Fruit fly (Drosophila melanogaster) whole organism, adult: ENCODE data around the gene CASK.

Experiments
- CG11617 ChIP-seq: fragments of 200-800 bp; sonication (Bioruptor generic); optimal IDR thresholded peaks from 2 replicates; lab custom pipeline; 2017; ENCODE audit warnings: mild to moderate bottlenecking, missing biosample characterization, missing genetic modification reagents, missing genetic modification characterization
- CG12768 ChIP-seq: fragments of 200-800 bp; sonication (Bioruptor generic); optimal IDR thresholded peaks from 2 replicates; lab custom pipeline; 2017; ENCODE audit warnings: missing biosample characterization, missing genetic modification characterization, mild to moderate bottlenecking, moderate library complexity, missing genetic modification reagents
- CG14711 ChIP-seq: fragments of 200-800 bp; sonication (Bioruptor generic); optimal IDR thresholded peaks from 2 replicates; lab custom pipeline; 2018; ENCODE audit warnings: missing biosample characterization, mild to moderate bottlenecking, missing genetic modification characterization, moderate library complexity
- CG1620 ChIP-seq: fragments of 200-800 bp; sonication (Bioruptor generic); optimal IDR thresholded peaks from 2 replicates; lab custom pipeline; 2016; ENCODE audit warnings: missing biosample characterization, missing genetic modification characterization
- CG33017 ChIP-seq: fragments of 200-800 bp; sonication (Bioruptor generic); optimal IDR thresholded peaks from 2 replicates; lab custom pipeline; 2018; ENCODE audit warnings: missing biosample characterization, mild to moderate bottlenecking, missing genetic modification characterization, moderate library complexity
- CG5204 ChIP-seq: fragments of 200-800 bp; sonication (Bioruptor generic); optimal IDR thresholded peaks from 2 replicates; lab custom pipeline; 2016; ENCODE audit warnings: missing biosample characterization, missing genetic modification characterization
- CG7045 ChIP-seq: fragments of 200-800 bp; sonication (Bioruptor generic); optimal IDR thresholded peaks from 2 replicates; lab custom pipeline; 2017; ENCODE audit warnings: missing biosample characterization, mild to moderate bottlenecking, missing genetic modification characterization
- CG7101 ChIP-seq: fragments of 200-800 bp; sonication (Bioruptor generic); optimal IDR thresholded peaks from 2 replicates; lab custom pipeline; 2018; ENCODE audit warnings: missing biosample characterization, mild to moderate bottlenecking, missing genetic modification characterization, moderate library complexity
- Clk ChIP-seq: fragments of 200-800 bp; sonication (Bioruptor generic); optimal IDR thresholded peaks from 2 replicates; lab custom pipeline; 2017; ENCODE audit warnings: missing biosample characterization, missing genetic modification characterization
- Crg-1 ChIP-seq: fragments of 200-800 bp; sonication (Bioruptor generic); optimal IDR thresholded peaks from 2 replicates; lab custom pipeline; 2016; ENCODE audit warnings: missing biosample characterization, missing genetic modification characterization
- Hr96 ChIP-seq: fragments of 200-800 bp; sonication (Bioruptor generic); optimal IDR thresholded peaks from 2 replicates; lab custom pipeline; 2016; ENCODE audit warnings: missing biosample characterization, missing genetic modification characterization
- Mnt ChIP-seq: fragments of 200-800 bp; sonication (Bioruptor generic); optimal IDR thresholded peaks from 2 replicates; lab custom pipeline; 2016; ENCODE audit warnings: missing biosample characterization, mild to moderate bottlenecking, missing genetic modification characterization
- bab1 ChIP-seq: fragments of 200-800 bp; sonication (Bioruptor generic); optimal IDR thresholded peaks from 3 replicates; lab custom pipeline; 2019; ENCODE audit warnings: missing biosample characterization, mild to moderate bottlenecking, missing genetic modification characterization, moderate library complexity
- cic ChIP-seq: fragments of 200-800 bp; sonication (Bioruptor generic); optimal IDR thresholded peaks from 2 replicates; lab custom pipeline; 2017; ENCODE audit warnings: missing biosample characterization, mild to moderate bottlenecking, missing genetic modification characterization, moderate library complexity
- cnc ChIP-seq, 2 experiments: fragments of >200 bp; optimal IDR thresholded peaks; 2 replicates each; lab custom pipeline; 2017
- kay ChIP-seq: fragments of 200-800 bp; sonication (Bioruptor generic); peaks from one replicate; lab custom pipeline; 2016; ENCODE audit warnings: missing biosample characterization, missing genetic modification characterization, borderline replicate concordance
- ovo ChIP-seq: fragments of 200-800 bp; sonication (Bioruptor generic); optimal IDR thresholded peaks from 2 replicates; lab custom pipeline; 2016; ENCODE audit warnings: missing biosample characterization, missing genetic modification characterization
- pad ChIP-seq: fragments of 200-800 bp; sonication (Bioruptor generic); optimal IDR thresholded peaks from 3 replicates; lab custom pipeline; 2017; ENCODE audit warnings: missing biosample characterization, missing genetic modification characterization, mild to moderate bottlenecking, moderate library complexity, missing genetic modification reagents
- tj ChIP-seq: fragments of 200-800 bp; sonication (Bioruptor generic); optimal IDR thresholded peaks from 3 replicates; lab custom pipeline; 2017; ENCODE audit warnings: missing biosample characterization, mild to moderate bottlenecking, missing genetic modification characterization, moderate library complexity
- toe ChIP-seq: fragments of 200-800 bp; sonication (Bioruptor generic); optimal IDR thresholded peaks from 2 replicates; lab custom pipeline; 2016; ENCODE audit warnings: missing biosample characterization, missing genetic modification characterization

CASK gene

dm6 chr3R:21823699-21824406 lies 1.4 kb upstream of the CASK start:
- TF ChIP-seq CG7101 (tag; lab: Kevin White, UChicago) (no peak), ovo (no peak), CG11617 (GFP tag; lab: Kevin White, UChicago) (no peak), Hr96 (GFP tag; lab: Kevin White, UChicago) (no peak), kay (GFP tag; lab: Kevin White, UChicago) (no peak), CG14711 (tag; lab: Kevin White, UChicago) (peak; percentile 30), CG5204 (GFP tag; lab: Kevin White, UChicago) (no peak), CG33017 (no peak)

- TF ChIP-seq kay (GFP tag; lab: Kevin White, UChicago), result peak; percentile 85
- TF ChIP-seq cic (GFP tag; lab: Kevin White, UChicago), result peak; percentile 41
- no peak for TF ChIP-seq Hr96 (GFP tag; lab: Kevin White, UChicago)
- peak; percentile 22 for TF ChIP-seq CG12768 (GFP tag; lab: Kevin White, UChicago)
- peak; percentile 6 for TF ChIP-seq CG33017
- TF ChIP-seq CG7045 (GFP tag; lab: Kevin White, UChicago), result peak; percentile 67
- TF ChIP-seq Clk (GFP tag; lab: Kevin White, UChicago), result no peak
Observed at dm6 chr3R:21823076-21823475, 602 bp upstream of the CASK start.

- TF ChIP-seq cnc (optimal IDR thresholded peaks at IDR 0.05; lab: Kevin White, UChicago) (no peak), bab1 (GFP tag; lab: Kevin White, UChicago) (peak; percentile 42), CG5204 (GFP tag; lab: Kevin White, UChicago) (no peak)
Observed at dm6 chr3R:21821684-21822561, 551 bp downstream of the CASK start.

- TF ChIP-seq toe, result peak; percentile 6
- no peak for TF ChIP-seq pad (GFP tag; lab: Kevin White, UChicago)
Observed at dm6 chr3R:21808622-21809347, 13.7 kb downstream of the CASK start.

- TF ChIP-seq Hr96 (GFP tag; lab: Kevin White, UChicago), result no peak
- no peak for TF ChIP-seq cic (GFP tag; lab: Kevin White, UChicago)
- no peak for TF ChIP-seq tj (GFP tag; lab: Kevin White, UChicago)
- no peak for TF ChIP-seq CG1620 (GFP tag; lab: Kevin White, UChicago)
- no peak for TF ChIP-seq CG7045 (GFP tag; lab: Kevin White, UChicago)
- TF ChIP-seq CG7101 (tag; lab: Kevin White, UChicago), result no peak
- no peak for TF ChIP-seq Crg-1 (GFP tag; lab: Kevin White, UChicago)
- no peak for TF ChIP-seq CG33017
Observed at dm6 chr3R:21807264-21807663, 15.2 kb downstream of the CASK start.

dm6 chr3R:21793760-21794159 lies 28.7 kb downstream of the CASK start:
- TF ChIP-seq kay (GFP tag; lab: Kevin White, UChicago) (no peak), pad (GFP tag; lab: Kevin White, UChicago) (no peak)

dm6 chr3R:21790392-21790791 lies 32.1 kb downstream of the CASK start:
- TF ChIP-seq ovo (no peak), CG12768 (GFP tag; lab: Kevin White, UChicago) (no peak), Crg-1 (GFP tag; lab: Kevin White, UChicago) (no peak), CG33017 (no peak), cnc (optimal IDR thresholded peaks at IDR 0.05; lab: Kevin White, UChicago) (no peak), Hr96 (GFP tag; lab: Kevin White, UChicago) (no peak), Mnt (GFP tag; lab: Kevin White, UChicago) (no peak), toe (no peak), pad (GFP tag; lab: Kevin White, UChicago) (no peak), cic (GFP tag; lab: Kevin White, UChicago) (no peak), bab1 (GFP tag; lab: Kevin White, UChicago) (no peak), CG11617 (GFP tag; lab: Kevin White, UChicago) (no peak), CG1620 (GFP tag; lab: Kevin White, UChicago) (no peak), CG14711 (tag; lab: Kevin White, UChicago) (no peak), tj (GFP tag; lab: Kevin White, UChicago) (no peak), CG7101 (tag; lab: Kevin White, UChicago) (no peak), CG7045 (GFP tag; lab: Kevin White, UChicago) (no peak), CG5204 (GFP tag; lab: Kevin White, UChicago) (no peak), kay (GFP tag; lab: Kevin White, UChicago) (no peak), Clk (GFP tag; lab: Kevin White, UChicago) (no peak)
